Fruit fly (Drosophila melanogaster) whole organism, pupa: Measurements from ENCODE around the gene Fur1.

Source experiments
- CG10348 ChIP-seq: fragments of 200-800 bp; sonication (Bioruptor generic); IDR thresholded peaks from 2 replicates; pipeline ENCODE4 v1.3.6; 2022; ENCODE audit warnings: missing biosample characterization, missing genetic modification characterization
- CG12605 ChIP-seq: fragments of 200-800 bp; sonication (Bioruptor generic); IDR thresholded peaks from 2 replicates; pipeline ENCODE4 v1.3.6; 2022; ENCODE audit warnings: missing biosample characterization, missing genetic modification characterization
- CG13204 ChIP-seq: fragments of 200-800 bp; sonication (Bioruptor generic); optimal IDR thresholded peaks from 2 replicates; lab custom pipeline; 2018; ENCODE audit warnings: missing biosample characterization, mild to moderate bottlenecking, missing genetic modification characterization, moderate library complexity
- CG14655 ChIP-seq: fragments of 200-800 bp; sonication (Bioruptor generic); optimal IDR thresholded peaks from 3 replicates; lab custom pipeline; 2017; ENCODE audit warnings: mild to moderate bottlenecking, missing biosample characterization, missing genetic modification reagents, missing genetic modification characterization
- CG15710 ChIP-seq: fragments of 200-800 bp; sonication (Bioruptor generic); optimal IDR thresholded peaks from 2 replicates; lab custom pipeline; 2018; ENCODE audit warnings: missing biosample characterization, mild to moderate bottlenecking, missing genetic modification characterization, moderate library complexity
- CG17806 ChIP-seq: fragments of 200-800 bp; sonication (Bioruptor generic); optimal IDR thresholded peaks from 2 replicates; lab custom pipeline; 2018; ENCODE audit warnings: missing biosample characterization, mild to moderate bottlenecking, missing genetic modification characterization, moderate library complexity
- CG32121 ChIP-seq: fragments of 200-800 bp; sonication (Bioruptor generic); IDR thresholded peaks from 2 replicates; pipeline ENCODE4 v1.3.6; 2022; ENCODE audit warnings: missing biosample characterization, missing genetic modification characterization
- CG34367 ChIP-seq: fragments of 200-800 bp; sonication (Bioruptor generic); optimal IDR thresholded peaks from 2 replicates; lab custom pipeline; 2018; ENCODE audit warnings: missing biosample characterization, mild to moderate bottlenecking, missing genetic modification characterization
- CG4496 ChIP-seq: fragments of 200-800 bp; sonication (Bioruptor generic); IDR thresholded peaks from 3 replicates; pipeline ENCODE4 v1.3.6; 2022; ENCODE audit warnings: missing biosample characterization, missing genetic modification characterization
- CG8159 ChIP-seq: fragments of 200-800 bp; sonication (Bioruptor generic); optimal IDR thresholded peaks from 3 replicates; lab custom pipeline; 2018; ENCODE audit warnings: missing biosample characterization, mild to moderate bottlenecking, missing genetic modification characterization, moderate library complexity
- CG8301 ChIP-seq: fragments of 200-800 bp; sonication (Bioruptor generic); optimal IDR thresholded peaks from 2 replicates; lab custom pipeline; 2018; ENCODE audit warnings: missing biosample characterization, mild to moderate bottlenecking, missing genetic modification characterization
- CG9948 ChIP-seq: fragments of 200-800 bp; sonication (Bioruptor generic); optimal IDR thresholded peaks from 2 replicates; lab custom pipeline; 2018; ENCODE audit warnings: missing biosample characterization, mild to moderate bottlenecking, missing genetic modification characterization, moderate library complexity
- D1 ChIP-seq: fragments of 200-800 bp; sonication (Bioruptor generic); optimal IDR thresholded peaks from 2 replicates; lab custom pipeline; 2018; ENCODE audit warnings: missing biosample characterization, mild to moderate bottlenecking, missing genetic modification characterization, moderate library complexity
- EcR ChIP-seq: fragments of 200-800 bp; sonication (Bioruptor generic); optimal IDR thresholded peaks from 3 replicates; lab custom pipeline; 2019; ENCODE audit warnings: missing biosample characterization, missing genetic modification characterization, mild to moderate bottlenecking, moderate library complexity, missing genetic modification reagents
- Ets98B ChIP-seq: fragments of 200-800 bp; sonication (Bioruptor generic); IDR thresholded peaks from 2 replicates; pipeline ENCODE4 v1.3.6; 2022; ENCODE audit warnings: missing biosample characterization, missing genetic modification characterization
- Pif1A ChIP-seq: fragments of 200-800 bp; sonication (Bioruptor generic); optimal IDR thresholded peaks from 3 replicates; lab custom pipeline; 2016; ENCODE audit warnings: missing biosample characterization, missing genetic modification characterization
- Pif1B ChIP-seq: fragments of 200-800 bp; sonication (Bioruptor generic); optimal IDR thresholded peaks from 3 replicates; lab custom pipeline; 2016; ENCODE audit warnings: missing biosample characterization, missing genetic modification characterization
- Snoo ChIP-seq: fragments of 200-800 bp; sonication (Bioruptor generic); optimal IDR thresholded peaks from 3 replicates; lab custom pipeline; 2017; ENCODE audit warnings: missing biosample characterization, mild to moderate bottlenecking, missing genetic modification characterization, inconsistent platforms
- fd96Ca ChIP-seq: fragments of 200-800 bp; sonication (Bioruptor generic); IDR thresholded peaks from 3 replicates; pipeline ENCODE4 v1.3.6; 2022; ENCODE audit warnings: missing biosample characterization, missing genetic modification characterization
- gl ChIP-seq: fragments of 200-800 bp; sonication (Bioruptor generic); optimal IDR thresholded peaks from 2 replicates; lab custom pipeline; 2018; ENCODE audit warnings: missing biosample characterization, mild to moderate bottlenecking, missing genetic modification characterization
- rn ChIP-seq: fragments of 200-800 bp; sonication (Bioruptor generic); IDR thresholded peaks from 2 replicates; pipeline ENCODE4 v1.3.6; 2022; ENCODE audit warnings: missing biosample characterization, missing genetic modification characterization

Gene Fur1

dm6 chr3R:25400545-25400944 is 72.3 kb downstream of the Fur1 start, which contains the start of gene Muc96D:
TSS of gene Muc96D (minus strand) at chr3R:25400645.
- TF ChIP-seq Pif1A: no peak
- TF ChIP-seq Pif1B (GFP tag; lab: Kevin White, UChicago): no peak
- no peak for TF ChIP-seq CG34367
- TF ChIP-seq CG13204: no peak
- no peak for TF ChIP-seq CG8159 (tag; lab: Kevin White, UChicago)
- no peak for TF ChIP-seq CG32121 (GFP tag; lab: Robert Waterston, UW)
- TF ChIP-seq CG10348 (GFP tag; lab: Robert Waterston, UW): no peak
- no peak for TF ChIP-seq fd96Ca
- TF ChIP-seq gl (tag; lab: Kevin White, UChicago): no peak
- no peak for TF ChIP-seq Snoo (tag; lab: Kevin White, UChicago)
- TF ChIP-seq CG17806: no peak
- no peak for TF ChIP-seq CG8301 (tag; lab: Kevin White, UChicago)
- no peak for TF ChIP-seq rn (GFP tag; lab: Robert Waterston, UW)

DNA sequence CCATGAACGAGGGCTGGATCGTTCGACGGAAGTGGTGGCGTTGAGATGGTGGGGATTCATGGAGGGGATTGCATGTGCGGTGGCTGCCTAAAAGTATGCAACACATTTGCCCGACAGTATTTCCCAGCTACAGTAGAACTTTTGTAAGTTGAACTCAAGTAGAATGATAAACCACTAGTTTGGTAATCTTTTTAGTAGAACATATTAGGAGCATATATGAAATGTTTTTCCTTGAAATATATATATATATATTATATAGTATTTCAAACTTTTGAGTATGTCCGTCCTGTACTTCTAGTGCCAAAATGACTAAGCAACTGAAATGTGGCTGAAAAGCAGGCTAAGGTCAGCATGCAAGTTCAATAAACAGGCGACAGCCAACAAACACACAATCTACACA is 84.3 kb downstream of the Fur1 start:
- TF ChIP-seq Ets98B: no peak
- TF ChIP-seq CG12605 (GFP tag; lab: Robert Waterston, UW): no peak
- no peak for TF ChIP-seq Snoo (tag; lab: Kevin White, UChicago)
- no peak for TF ChIP-seq Pif1B (GFP tag; lab: Kevin White, UChicago)
- peak; percentile 48; the same call in 1 of the 3 replicates for TF ChIP-seq fd96Ca
- TF ChIP-seq CG34367: no peak
- TF ChIP-seq Pif1A: no peak
- no peak for TF ChIP-seq CG15710
- TF ChIP-seq CG9948 (tag; lab: Kevin White, UChicago): no peak
- no peak for TF ChIP-seq D1 (tag; lab: Kevin White, UChicago)
- TF ChIP-seq rn (GFP tag; lab: Robert Waterston, UW): no peak
- TF ChIP-seq CG8159 (tag; lab: Kevin White, UChicago): peak; percentile 19
- no peak for TF ChIP-seq gl (tag; lab: Kevin White, UChicago)
- no peak for TF ChIP-seq EcR
- TF ChIP-seq CG14655 (GFP tag; lab: Kevin White, UChicago): peak; percentile 31
- TF ChIP-seq CG8301 (tag; lab: Kevin White, UChicago): no peak
- TF ChIP-seq CG4496: peak; percentile 54; the same call in 2 of the 3 replicates
- 0 out of 2 replicates have a peak, but pooled peaks have one; percentile 51 for TF ChIP-seq CG32121 (GFP tag; lab: Robert Waterston, UW)

DNA sequence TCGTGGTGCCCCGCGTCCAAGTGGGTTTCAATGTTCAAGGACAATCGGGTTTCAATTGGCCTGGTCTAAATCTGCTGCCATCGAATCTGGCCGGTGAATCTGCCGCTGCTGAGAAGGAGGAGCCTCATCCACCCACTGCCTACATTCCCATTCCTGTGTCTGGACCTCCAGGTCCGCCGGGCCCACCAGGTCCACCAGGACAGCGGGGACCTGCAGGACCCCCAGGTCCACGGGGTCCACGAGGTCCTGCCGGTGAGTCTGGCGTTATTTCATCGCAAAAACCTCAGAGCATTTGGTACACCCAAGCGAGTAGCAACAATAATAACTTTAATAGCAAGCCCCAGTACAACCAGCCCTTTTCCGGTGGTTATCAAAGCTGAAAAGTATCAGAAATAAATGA is 88.7 kb downstream of the Fur1 start:
- TF ChIP-seq CG8301 (tag; lab: Kevin White, UChicago) (no peak), CG32121 (GFP tag; lab: Robert Waterston, UW) (no peak), gl (tag; lab: Kevin White, UChicago) (no peak), CG13204 (no peak), Snoo (tag; lab: Kevin White, UChicago) (no peak), Pif1A (no peak), Pif1B (GFP tag; lab: Kevin White, UChicago) (no peak), CG14655 (GFP tag; lab: Kevin White, UChicago) (no peak), CG8159 (tag; lab: Kevin White, UChicago) (no peak), CG12605 (GFP tag; lab: Robert Waterston, UW) (no peak)

- no peak for TF ChIP-seq CG15710
- TF ChIP-seq EcR: no peak
- no peak for TF ChIP-seq Snoo (tag; lab: Kevin White, UChicago)
- TF ChIP-seq CG8301 (tag; lab: Kevin White, UChicago): no peak
- no peak for TF ChIP-seq CG34367
- no peak for TF ChIP-seq CG32121 (GFP tag; lab: Robert Waterston, UW)
- no peak for TF ChIP-seq Pif1A
- no peak for TF ChIP-seq CG14655 (GFP tag; lab: Kevin White, UChicago)
- no peak for TF ChIP-seq D1 (tag; lab: Kevin White, UChicago)
Measured at dm6 chr3R:25383400-25383799, 89.5 kb downstream of the Fur1 start, which contains the start of gene CG31437. TSS of gene CG31437 (plus strand) at chr3R:25383700.

dm6 chr3R:25382681-25383080 is 90.2 kb downstream of the Fur1 start, which contains the start of gene alrm:
TSS of gene alrm (minus strand) at chr3R:25382781.
- TF ChIP-seq rn (GFP tag; lab: Robert Waterston, UW): no peak
- TF ChIP-seq CG14655 (GFP tag; lab: Kevin White, UChicago): no peak

dm6 chr3R:25357985-25358384 is 114.9 kb downstream of the Fur1 start, which contains the start of gene ND-49L:
TSS of gene ND-49L (plus strand) at chr3R:25358285.
- TF ChIP-seq CG14655 (GFP tag; lab: Kevin White, UChicago) (no peak), CG32121 (GFP tag; lab: Robert Waterston, UW) (no peak), Snoo (tag; lab: Kevin White, UChicago) (no peak), Pif1B (GFP tag; lab: Kevin White, UChicago) (no peak), Ets98B (no peak), CG34367 (no peak), CG15710 (no peak), CG12605 (GFP tag; lab: Robert Waterston, UW) (no peak), CG4496 (no peak), EcR (no peak)

- TF ChIP-seq gl (tag; lab: Kevin White, UChicago) (no peak), CG15710 (no peak), D1 (tag; lab: Kevin White, UChicago) (no peak), CG4496 (no peak), CG8301 (tag; lab: Kevin White, UChicago) (no peak), CG17806 (no peak), Pif1A (no peak)
- TF ChIP-seq, all 21 proteins: peak for 0
Measured at dm6 chr3R:25346899-25347298, 126.0 kb downstream of the Fur1 start, which contains the start of gene tobi. TSS of gene tobi (minus strand) at chr3R:25346921.
